Fruit fly (Drosophila melanogaster): ENCODE measurements around the gene Atg4b.

Atg4b gene

dm6 chr3R:15371833-15372232 lies 15.1 kb upstream of the Atg4b start, which contains the start of the genes Ccm3 and CG6136 (continued):
- peak; percentile 5 for TF ChIP-seq gcm2 (GFP tag; optimal IDR thresholded peaks at IDR 0.05)
- TF ChIP-seq Ravus (GFP tag; IDR thresholded peaks at IDR 0.05) = no peak
- TF ChIP-seq rib (GFP tag; IDR thresholded peaks at IDR 0.05) = no peak
- TF ChIP-seq CG12942 (GFP tag; optimal IDR thresholded peaks at IDR 0.05) = no peak
- no peak for TF ChIP-seq Fer2 (tag; optimal IDR thresholded peaks at IDR 0.05)
- TF ChIP-seq chn (GFP tag; optimal IDR thresholded peaks at IDR 0.05) = peak; percentile 17
- TF ChIP-seq sens-2 (GFP tag; IDR thresholded peaks at IDR 0.05) = no peak
- no peak for TF ChIP-seq oc (tag; optimal IDR thresholded peaks at IDR 0.05)
- peak; percentile 53 for TF ChIP-seq trem (tag; optimal IDR thresholded peaks at IDR 0.05)
- TF ChIP-seq CG3281 (GFP tag; optimal IDR thresholded peaks at IDR 0.05) = peak; percentile 35
- TF ChIP-seq tup (GFP tag; optimal IDR thresholded peaks at IDR 0.05) = no peak
- peak; percentile 16; the same call in 1 of the 2 replicates for TF ChIP-seq lmd (GFP tag; IDR thresholded peaks at IDR 0.05)
- no peak for TF ChIP-seq Abd-B (GFP tag; optimal IDR thresholded peaks at IDR 0.05)
- TF ChIP-seq twi (tag; optimal IDR thresholded peaks at IDR 0.05) = no peak
- TF ChIP-seq CG15696 (tag; optimal IDR thresholded peaks at IDR 0.05) = no peak
- no peak for TF ChIP-seq ab (GFP tag; optimal IDR thresholded peaks at IDR 0.05)
- TF ChIP-seq CG6854 (GFP tag; optimal IDR thresholded peaks at IDR 0.05) = no peak
- peak; percentile 44 for TF ChIP-seq Sin3A (optimal IDR thresholded peaks at IDR 0.05)
- TF ChIP-seq zfh1 (GFP tag; IDR thresholded peaks at IDR 0.05) = peak; percentile 70; the same call in 2 of the 3 replicates
- no peak for TF ChIP-seq org-1 (GFP tag; optimal IDR thresholded peaks at IDR 0.05)
- no peak for TF ChIP-seq CG10209 (GFP tag; optimal IDR thresholded peaks at IDR 0.05)
- TF ChIP-seq abd-A (tag; optimal IDR thresholded peaks at IDR 0.05) = no peak
- no peak for TF ChIP-seq CG33557 (GFP tag; optimal IDR thresholded peaks at IDR 0.05)
- no peak for TF ChIP-seq Oli (tag; optimal IDR thresholded peaks at IDR 0.05)
- no peak for TF ChIP-seq CG12299 (tag; optimal IDR thresholded peaks at IDR 0.05)
- TF ChIP-seq Sox102F (GFP tag; optimal IDR thresholded peaks at IDR 0.05) = no peak
- peak; percentile 65 for TF ChIP-seq CG3847 (GFP tag; IDR thresholded peaks at IDR 0.05)
- TF ChIP-seq ewg (GFP tag; optimal IDR thresholded peaks at IDR 0.05) = peak; percentile 48
- peak; percentile 64; the same call in 1 of the 3 replicates for TF ChIP-seq CG34422 (GFP tag; IDR thresholded peaks at IDR 0.05)
- TF ChIP-seq TFAM (GFP tag; optimal IDR thresholded peaks at IDR 0.05) = no peak
- TF ChIP-seq CG13624 (GFP tag; optimal IDR thresholded peaks at IDR 0.05) = peak; percentile 74
- TF ChIP-seq CG2202 (tag; optimal IDR thresholded peaks at IDR 0.05) = no peak
- TF ChIP-seq CG10565 (GFP tag; optimal IDR thresholded peaks at IDR 0.05) = no peak
- TF ChIP-seq HLH3B (GFP tag; IDR thresholded peaks at IDR 0.05) = 0 out of 2 replicates have a peak, but pooled peaks have one; percentile 26
- TF ChIP-seq CG33213 (GFP tag; optimal IDR thresholded peaks at IDR 0.05) = no peak
- TF ChIP-seq CG8478 (optimal IDR thresholded peaks at IDR 0.05) = no peak
- TF ChIP-seq CG13424 (tag; optimal IDR thresholded peaks at IDR 0.05) = peak; percentile 3
- peak; percentile 35; the same call in 1 of the 2 replicates for TF ChIP-seq Xrp1 (GFP tag; IDR thresholded peaks at IDR 0.05)
- no peak for TF ChIP-seq D19B (GFP tag; optimal IDR thresholded peaks at IDR 0.05)
- peak; percentile 24 for TF ChIP-seq H2.0 (GFP tag; IDR thresholded peaks at IDR 0.05)
- no peak for TF ChIP-seq CG17359 (tag; optimal IDR thresholded peaks at IDR 0.05)
- no peak for TF ChIP-seq Pdp1 (GFP tag; optimal IDR thresholded peaks at IDR 0.05)
- no peak for TF ChIP-seq sr (GFP tag; IDR thresholded peaks at IDR 0.05)
- peak; percentile 70 for TF ChIP-seq CG34376 (GFP tag; optimal IDR thresholded peaks at IDR 0.05)
- no peak for TF ChIP-seq CG13775 (GFP tag; optimal IDR thresholded peaks at IDR 0.05)
- no peak for TF ChIP-seq CG14050 (GFP tag; IDR thresholded peaks at IDR 0.05)
- peak; percentile 45 for TF ChIP-seq CG13894 (tag; optimal IDR thresholded peaks at IDR 0.05)
- TF ChIP-seq CG3995 (GFP tag; optimal IDR thresholded peaks at IDR 0.05) = peak; percentile 62
- TF ChIP-seq CG10431 (GFP tag; optimal IDR thresholded peaks at IDR 0.05) = no peak
- TF ChIP-seq CG11560 (tag; IDR thresholded peaks at IDR 0.05) = no peak
- peak; percentile 40 for TF ChIP-seq CG9437 (GFP tag; optimal IDR thresholded peaks at IDR 0.05)
- TF ChIP-seq CG11093 (GFP tag; IDR thresholded peaks at IDR 0.05) = no peak
